Worm (Caenorhabditis elegans) whole organism, L1 larva: Measurements from ENCODE around the gene glc-3.

Source experiments
- C34B4.2 ChIP-seq: sonication (generic microtip); optimal IDR thresholded peaks from 2 replicates; lab custom pipeline; 2017; ENCODE audit warnings: mild to moderate bottlenecking, missing genetic modification characterization, missing compliant biosample characterization
- ceh-8 ChIP-seq: fragments of 200-800 bp; sonication (Bioruptor generic); optimal IDR thresholded peaks from 2 replicates; lab custom pipeline; 2018; ENCODE audit warnings: mild to moderate bottlenecking, missing genetic modification characterization, moderate library complexity, missing compliant biosample characterization
- ceh-90 ChIP-seq: sonication (generic microtip); optimal IDR thresholded peaks from 2 replicates; lab custom pipeline; 2016; ENCODE audit warnings: missing genetic modification characterization, missing compliant biosample characterization
- dsc-1 ChIP-seq: sonication (generic microtip); optimal IDR thresholded peaks from 2 replicates; lab custom pipeline; 2016; ENCODE audit warnings: mild to moderate bottlenecking, missing genetic modification characterization, missing compliant biosample characterization
- efl-1 ChIP-seq, 4 experiments: fragments of 150-350 bp; optimal IDR thresholded peaks in 3 of 4; peaks in 1 of 4; 1 replicate in 1 of 4; 2 replicates in 3 of 4; lab custom pipeline; 2014; ENCODE audit warnings: missing biosample characterization in 2 of 4, missing genetic modification characterization in 2 of 4, missing genetic modification reagents in 2 of 4
- efl-3 ChIP-seq: fragments of 200-800 bp; sonication (Bioruptor generic); optimal IDR thresholded peaks from 2 replicates; lab custom pipeline; 2018; ENCODE audit warnings: mild to moderate bottlenecking, missing genetic modification characterization, missing compliant biosample characterization
- egl-27 ChIP-seq, 2 experiments: fragments of 150-350 bp in 1 of 2; sonication (generic microtip); optimal IDR thresholded peaks; 3 replicates each; lab custom pipeline; 2017 to 2018; ENCODE audit warnings: missing biosample characterization in 2 of 2, missing genetic modification characterization in 2 of 2, missing genetic modification reagents in 2 of 2
- elt-2 ChIP-seq: sonication (generic microtip); optimal IDR thresholded peaks from 2 replicates; lab custom pipeline; 2016; ENCODE audit warnings: missing genetic modification characterization, mild to moderate bottlenecking, inconsistent platforms, missing compliant biosample characterization, missing genetic modification reagents
- elt-3 ChIP-seq, 6 experiments: fragments of 150-350 bp in 1 of 6; sonication (generic microtip); optimal IDR thresholded peaks; 2 replicates each; lab custom pipeline; 2017 to 2018; ENCODE audit warnings: missing biosample characterization in 6 of 6, missing genetic modification characterization in 6 of 6, inconsistent platforms in 1 of 6
- ets-5 ChIP-seq: fragments of 200-800 bp; sonication (Bioruptor generic); IDR thresholded peaks from 2 replicates; pipeline ENCODE4 v1.3.6; 2022; ENCODE audit warnings: missing genetic modification characterization, missing compliant biosample characterization
- fkh-8 ChIP-seq: sonication (generic microtip); optimal IDR thresholded peaks from 2 replicates; lab custom pipeline; 2016; ENCODE audit warnings: mild to moderate bottlenecking, missing genetic modification characterization, missing compliant biosample characterization
- grh-1 ChIP-seq: fragments of 200-800 bp; sonication (Bioruptor generic); IDR thresholded peaks from 2 replicates; pipeline ENCODE4 v1.3.6; 2022; ENCODE audit warnings: missing genetic modification reagents, missing genetic modification characterization, missing compliant biosample characterization
- hpl-2 ChIP-seq: fragments of 150-350 bp; optimal IDR thresholded peaks from 2 replicates; lab custom pipeline; 2014; ENCODE audit warnings: missing biosample characterization, missing genetic modification reagents, missing genetic modification characterization
- jun-1 ChIP-seq: fragments of 150-350 bp; optimal IDR thresholded peaks from 2 replicates; lab custom pipeline; 2014; ENCODE audit warnings: missing biosample characterization, missing genetic modification reagents, missing genetic modification characterization
- lin-13 ChIP-seq: fragments of 150-350 bp; optimal IDR thresholded peaks from 2 replicates; lab custom pipeline; 2014; ENCODE audit warnings: missing biosample characterization, missing genetic modification reagents, missing genetic modification characterization
- lin-14 ChIP-seq: fragments of 200-800 bp; sonication (Bioruptor generic); optimal IDR thresholded peaks from 2 replicates; lab custom pipeline; 2018; ENCODE audit warnings: mild to moderate bottlenecking, missing genetic modification characterization, moderate library complexity, missing compliant biosample characterization
- lin-35 ChIP-seq, 2 experiments: fragments of 150-350 bp; optimal IDR thresholded peaks; 2 replicates each; lab custom pipeline; 2014; ENCODE audit warnings: missing biosample characterization in 2 of 2, missing genetic modification characterization in 2 of 2, missing genetic modification reagents in 2 of 2
- lin-39 ChIP-seq: fragments of 150-350 bp; optimal IDR thresholded peaks from 2 replicates; lab custom pipeline; 2014; ENCODE audit warnings: missing biosample characterization, missing genetic modification reagents, missing genetic modification characterization
- mab-9 ChIP-seq: fragments of 200-800 bp; sonication (Bioruptor generic); IDR thresholded peaks from 2 replicates; pipeline ENCODE4 v1.3.6; 2022; ENCODE audit warnings: missing genetic modification reagents, missing genetic modification characterization, missing compliant biosample characterization
- mdl-1 ChIP-seq, 2 experiments: fragments of 150-350 bp; optimal IDR thresholded peaks; 2 replicates each; lab custom pipeline; 2014 to 2017; ENCODE audit warnings: missing biosample characterization in 2 of 2, missing genetic modification characterization in 2 of 2, inconsistent platforms in 1 of 2
- mep-1 ChIP-seq: fragments of 150-350 bp; optimal IDR thresholded peaks from 2 replicates; lab custom pipeline; 2014; ENCODE audit warnings: missing biosample characterization, missing genetic modification characterization
- nhr-11 ChIP-seq: fragments of 150-350 bp; optimal IDR thresholded peaks from 2 replicates; lab custom pipeline; 2014; ENCODE audit warnings: missing biosample characterization, missing genetic modification characterization
- nhr-19 ChIP-seq: fragments of 200-800 bp; sonication (Bioruptor generic); conservative IDR thresholded peaks from 2 replicates; pipeline ENCODE4 v1.3.6; 2022; ENCODE audit warnings: missing genetic modification characterization, missing compliant biosample characterization
- nhr-20 ChIP-seq: sonication (generic microtip); optimal IDR thresholded peaks from 2 replicates; lab custom pipeline; 2016; ENCODE audit warnings: mild to moderate bottlenecking, missing genetic modification characterization, missing compliant biosample characterization
- nhr-47 ChIP-seq: sonication (generic microtip); optimal IDR thresholded peaks from 2 replicates; lab custom pipeline; 2016; ENCODE audit warnings: mild to moderate bottlenecking, missing genetic modification characterization, moderate library complexity, missing compliant biosample characterization
- nhr-71 ChIP-seq: sonication (generic microtip); optimal IDR thresholded peaks from 2 replicates; lab custom pipeline; 2016; ENCODE audit warnings: mild to moderate bottlenecking, missing genetic modification characterization, moderate library complexity, missing compliant biosample characterization
- nhr-85 ChIP-seq: sonication (generic microtip); peaks from one replicate; lab custom pipeline; 2016; ENCODE audit warnings: missing genetic modification characterization, inconsistent platforms, missing compliant biosample characterization
- nhr-90 ChIP-seq: sonication (generic microtip); optimal IDR thresholded peaks from 2 replicates; lab custom pipeline; 2016; ENCODE audit warnings: mild to moderate bottlenecking, missing genetic modification characterization, missing compliant biosample characterization; ENCODE audit not compliant: poor library complexity
- pax-3 ChIP-seq: fragments of 200-800 bp; sonication (Bioruptor generic); optimal IDR thresholded peaks from 2 replicates; lab custom pipeline; 2018; ENCODE audit warnings: mild to moderate bottlenecking, missing genetic modification characterization, moderate library complexity, missing compliant biosample characterization
- snpc-4 ChIP-seq: fragments of 150-350 bp; optimal IDR thresholded peaks from 2 replicates; lab custom pipeline; 2014; ENCODE audit warnings: missing biosample characterization, missing genetic modification characterization
- sox-4 ChIP-seq: sonication (generic microtip); optimal IDR thresholded peaks from 2 replicates; lab custom pipeline; 2016; ENCODE audit warnings: missing genetic modification characterization, missing compliant biosample characterization
- tbx-2 ChIP-seq: sonication (generic microtip); optimal IDR thresholded peaks from 2 replicates; lab custom pipeline; 2016; ENCODE audit warnings: missing genetic modification characterization, missing compliant biosample characterization
- unc-30 ChIP-seq: sonication (generic microtip); optimal IDR thresholded peaks from 2 replicates; lab custom pipeline; 2017; ENCODE audit warnings: missing biosample characterization, missing genetic modification characterization
- unc-86 ChIP-seq: sonication (generic microtip); optimal IDR thresholded peaks from 2 replicates; lab custom pipeline; 2016; ENCODE audit warnings: missing genetic modification characterization, missing compliant biosample characterization
- unc-98 ChIP-seq: fragments of 200-800 bp; sonication (Bioruptor generic); IDR thresholded peaks from 2 replicates; pipeline ENCODE4 v1.3.6; 2022; ENCODE audit warnings: missing genetic modification characterization, missing compliant biosample characterization
- zip-4 ChIP-seq: fragments of 200-800 bp; sonication (Bioruptor generic); optimal IDR thresholded peaks from 2 replicates; lab custom pipeline; 2018; ENCODE audit warnings: mild to moderate bottlenecking, missing genetic modification characterization, moderate library complexity, missing compliant biosample characterization

glc-3 gene

ce11 chrV:5410679-5411078, 42.8 kb downstream of the glc-3 start, which contains the start of gene F08F3.4:
TSS of gene F08F3.4 (plus strand) at chrV:5410955.
- TF ChIP-seq nhr-20 (peak; percentile 73), egl-27 (tag; optimal IDR thresholded peaks at IDR 0.05; lab: Kevin White, UChicago) (no peak), nhr-47 (tag; lab: Kevin White, UChicago) (peak; percentile 3), elt-3 (tag; optimal IDR thresholded peaks at IDR 0.05; lab: Kevin White, UChicago) (peak in 2 of 6 experiments; percentile 32 to 65), hpl-2 (GFP tag; lab: Kevin White, UChicago) (no peak), lin-14 (GFP tag; lab: Kevin White, UChicago) (peak; percentile 85), unc-30 (tag; lab: Kevin White, UChicago) (no peak), zip-4 (GFP tag; lab: Kevin White, UChicago) (no peak), fkh-8 (no peak), nhr-19 (GFP tag; lab: Robert Waterston, UW) (peak; percentile 69), lin-39 (tag; lab: Kevin White, UChicago) (no peak), dsc-1 (tag; lab: Kevin White, UChicago) (no peak), nhr-71 (tag; lab: Kevin White, UChicago) (peak; percentile 59), sox-4 (tag; lab: Kevin White, UChicago) (no peak), jun-1 (tag; lab: Kevin White, UChicago) (no peak), pax-3 (tag; lab: Kevin White, UChicago) (no peak), ets-5 (no peak), nhr-90 (tag; lab: Kevin White, UChicago) (peak; percentile 26), unc-98 (no peak), mep-1 (tag; lab: Kevin White, UChicago) (no peak), efl-3 (GFP tag; lab: Kevin White, UChicago) (no peak), mdl-1 (tag; optimal IDR thresholded peaks at IDR 0.05; lab: Kevin White, UChicago) (peak in 1 of 2 experiments; percentile 63), ceh-8 (GFP tag; lab: Kevin White, UChicago) (no peak), tbx-2 (tag; lab: Kevin White, UChicago) (peak; percentile 45), lin-35 (GFP tag; optimal IDR thresholded peaks at IDR 0.05; lab: Kevin White, UChicago) (peak in 1 of 2 experiments; percentile 16), nhr-85 (tag; lab: Kevin White, UChicago) (peak; percentile 98), efl-1 (optimal IDR thresholded peaks at IDR 0.05; lab: Kevin White, UChicago) (no peak), efl-1 (GFP tag; optimal IDR thresholded peaks at IDR 0.05 in 1 of 2; lab: Kevin White, UChicago) (peak in 1 of 2 experiments; percentile 84), grh-1 (GFP tag; lab: Robert Waterston, UW) (peak; percentile 76), lin-13 (no peak), C34B4.2 (tag; lab: Kevin White, UChicago) (no peak)

- TF ChIP-seq nhr-71 (tag; lab: Kevin White, UChicago) = peak; percentile 31
- TF ChIP-seq lin-14 (GFP tag; lab: Kevin White, UChicago) = peak; percentile 75
- no peak for TF ChIP-seq mab-9 (GFP tag; lab: Robert Waterston, UW)
Observed at ce11 chrV:5408921-5409320, 44.6 kb downstream of the glc-3 start.

DNA sequence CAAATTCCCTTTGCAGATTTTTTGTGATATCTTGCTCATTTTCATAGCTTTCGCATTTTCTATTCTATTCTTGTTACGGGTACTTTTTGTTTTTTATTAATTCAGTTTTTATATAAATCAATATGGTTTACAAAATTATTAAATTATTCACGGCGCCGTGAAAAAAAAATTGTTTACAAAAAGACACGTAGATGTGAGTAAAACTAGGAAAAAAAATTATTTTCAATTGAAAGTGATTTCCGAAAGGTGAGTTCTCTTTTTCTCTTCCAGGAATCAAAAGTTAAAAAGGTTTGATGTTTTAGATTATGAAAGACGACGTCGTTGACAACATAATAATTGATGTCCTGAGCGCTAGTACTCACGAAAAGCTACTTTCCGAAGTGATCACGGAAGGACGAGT, 45.3 kb downstream of the glc-3 start, which contains the start of gene C25A6.1:
C25A6.1 (plus strand) TSS at position 301 of the 400 bp plus-strand sequence.
- no peak for TF ChIP-seq ceh-90 (tag; lab: Kevin White, UChicago)
- no peak for TF ChIP-seq elt-2
- no peak for TF ChIP-seq snpc-4 (tag; lab: Kevin White, UChicago)
- TF ChIP-seq unc-86 (tag; lab: Kevin White, UChicago) = no peak
- no peak for TF ChIP-seq nhr-11
- TF ChIP-seq nhr-19 (GFP tag; lab: Robert Waterston, UW) = no peak
- no peak for TF ChIP-seq nhr-90 (tag; lab: Kevin White, UChicago)
- no peak for TF ChIP-seq fkh-8
